Worm (Caenorhabditis elegans) whole organism, L2 larva: ENCODE measurements around the gene Y49E10.16.
"Not testable (repeated sequence)": the region's sequence is repeated elsewhere in the genome, so short reads cannot be mapped to it uniquely, and the experiment has no call there.

Experiments used
- C34F6.9 ChIP-seq: fragments of 150-350 bp; optimal IDR thresholded peaks from 2 replicates; lab custom pipeline; 2014; ENCODE audit warnings: missing biosample characterization, missing genetic modification characterization
- F13H6.1 ChIP-seq: sonication (generic microtip); optimal IDR thresholded peaks from 2 replicates; lab custom pipeline; 2016; ENCODE audit warnings: missing genetic modification characterization, missing compliant biosample characterization
- R02D3.7 ChIP-seq: fragments of 150-350 bp; optimal IDR thresholded peaks from 2 replicates; lab custom pipeline; 2014; ENCODE audit warnings: missing biosample characterization, missing genetic modification characterization
- Y55F3AM.14 ChIP-seq: fragments of 200-800 bp; sonication (Bioruptor generic); optimal IDR thresholded peaks from 2 replicates; lab custom pipeline; 2018; ENCODE audit warnings: mild to moderate bottlenecking, missing genetic modification characterization, missing compliant biosample characterization
- ZK546.5 ChIP-seq: sonication (generic microtip); optimal IDR thresholded peaks from 2 replicates; lab custom pipeline; 2017; ENCODE audit warnings: missing biosample characterization, missing genetic modification characterization
- aly-2 ChIP-seq: fragments of 150-350 bp; optimal IDR thresholded peaks from 2 replicates; lab custom pipeline; 2014; ENCODE audit warnings: missing biosample characterization, missing genetic modification characterization
- ama-1 ChIP-seq: fragments of 150-350 bp; optimal IDR thresholded peaks from 2 replicates; lab custom pipeline; 2018; ENCODE audit warnings: inconsistent platforms
- blmp-1 ChIP-seq: sonication (generic microtip); optimal IDR thresholded peaks from 2 replicates; lab custom pipeline; 2017; ENCODE audit warnings: missing genetic modification characterization, mild to moderate bottlenecking, missing compliant biosample characterization, antibody characterized with exemption, moderate library complexity; ENCODE audit not compliant: insufficient read depth
- ceh-82 ChIP-seq: fragments of 150-350 bp; optimal IDR thresholded peaks from 2 replicates; lab custom pipeline; 2014; ENCODE audit warnings: missing biosample characterization, missing genetic modification characterization
- crh-2 ChIP-seq: sonication (generic microtip); optimal IDR thresholded peaks from 2 replicates; lab custom pipeline; 2017; ENCODE audit warnings: missing biosample characterization, missing genetic modification characterization
- elt-1 ChIP-seq: fragments of 150-350 bp; optimal IDR thresholded peaks from 2 replicates; lab custom pipeline; 2014; ENCODE audit warnings: missing biosample characterization, missing genetic modification characterization
- elt-3 ChIP-seq: sonication (generic microtip); optimal IDR thresholded peaks from 2 replicates; lab custom pipeline; 2017; ENCODE audit warnings: missing biosample characterization, missing genetic modification characterization
- fos-1 ChIP-seq: fragments of 150-350 bp; optimal IDR thresholded peaks from 2 replicates; lab custom pipeline; 2014; ENCODE audit warnings: missing biosample characterization, missing genetic modification characterization
- lin-13 ChIP-seq: fragments of 150-350 bp; optimal IDR thresholded peaks from 2 replicates; lab custom pipeline; 2014; ENCODE audit warnings: missing biosample characterization, missing genetic modification reagents, missing genetic modification characterization
- mbf-1 ChIP-seq: sonication (generic microtip); optimal IDR thresholded peaks from 2 replicates; lab custom pipeline; 2017; ENCODE audit warnings: missing biosample characterization, missing genetic modification characterization
- mdl-1 ChIP-seq, 2 experiments: fragments of 150-350 bp in 1 of 2; sonication (generic microtip) in 1 of 2; optimal IDR thresholded peaks; 2 replicates each; lab custom pipeline; 2017; ENCODE audit warnings: missing biosample characterization in 2 of 2, missing genetic modification characterization in 2 of 2
- nhr-11 ChIP-seq: fragments of 150-350 bp; optimal IDR thresholded peaks from 2 replicates; lab custom pipeline; 2014; ENCODE audit warnings: missing biosample characterization, missing genetic modification characterization
- nhr-12 ChIP-seq: fragments of 150-350 bp; optimal IDR thresholded peaks from 2 replicates; lab custom pipeline; 2014; ENCODE audit warnings: missing biosample characterization, missing genetic modification characterization
- nhr-129 ChIP-seq: fragments of 150-350 bp; optimal IDR thresholded peaks from 2 replicates; lab custom pipeline; 2014; ENCODE audit warnings: missing biosample characterization, missing genetic modification characterization
- nhr-21 ChIP-seq: fragments of 150-350 bp; optimal IDR thresholded peaks from 2 replicates; lab custom pipeline; 2014; ENCODE audit warnings: missing biosample characterization, missing genetic modification characterization
- nhr-23 ChIP-seq: fragments of 150-350 bp; optimal IDR thresholded peaks from 2 replicates; lab custom pipeline; 2014; ENCODE audit warnings: missing biosample characterization, missing genetic modification reagents, missing genetic modification characterization
- peb-1 ChIP-seq: fragments of 150-350 bp; optimal IDR thresholded peaks from 2 replicates; lab custom pipeline; 2014; ENCODE audit warnings: missing biosample characterization, missing genetic modification characterization
- sem-4 ChIP-seq: fragments of 150-350 bp; optimal IDR thresholded peaks from 2 replicates; lab custom pipeline; 2014; ENCODE audit warnings: missing biosample characterization, missing genetic modification reagents, missing genetic modification characterization
- skn-1 ChIP-seq: sonication (generic microtip); optimal IDR thresholded peaks from 2 replicates; lab custom pipeline; 2017; ENCODE audit warnings: missing biosample characterization, missing genetic modification characterization
- sma-3 ChIP-seq: sonication (generic microtip); optimal IDR thresholded peaks from 2 replicates; lab custom pipeline; 2016; ENCODE audit warnings: missing genetic modification reagents, missing genetic modification characterization, missing compliant biosample characterization
- sma-9 ChIP-seq, 2 experiments: fragments of 150-350 bp in 1 of 2; sonication (generic microtip) in 1 of 2; optimal IDR thresholded peaks; 2 replicates each; lab custom pipeline; 2014 to 2016; ENCODE audit warnings: missing genetic modification characterization in 2 of 2, mild to moderate bottlenecking in 1 of 2, missing biosample characterization in 1 of 2, missing compliant biosample characterization in 1 of 2, missing genetic modification reagents in 1 of 2, moderate library complexity in 1 of 2
- unc-39 ChIP-seq: fragments of 150-350 bp; optimal IDR thresholded peaks from 2 replicates; lab custom pipeline; 2014; ENCODE audit warnings: missing biosample characterization, missing genetic modification characterization
- unc-62 ChIP-seq: fragments of 150-350 bp; optimal IDR thresholded peaks from 2 replicates; lab custom pipeline; 2014; ENCODE audit warnings: missing biosample characterization, missing genetic modification reagents, missing genetic modification characterization
- ztf-1 ChIP-seq: fragments of 200-800 bp; sonication (Bioruptor generic); conservative IDR thresholded peaks from 2 replicates; pipeline ENCODE4 v1.3.6; 2022; ENCODE audit warnings: missing genetic modification characterization, missing compliant biosample characterization
- ztf-11 ChIP-seq: sonication (generic microtip); optimal IDR thresholded peaks from 2 replicates; lab custom pipeline; 2017; ENCODE audit warnings: missing biosample characterization, missing genetic modification characterization
- ztf-4 ChIP-seq: fragments of 150-350 bp; optimal IDR thresholded peaks from 2 replicates; lab custom pipeline; 2014; ENCODE audit warnings: missing biosample characterization, missing genetic modification characterization

Gene Y49E10.16

DNA sequence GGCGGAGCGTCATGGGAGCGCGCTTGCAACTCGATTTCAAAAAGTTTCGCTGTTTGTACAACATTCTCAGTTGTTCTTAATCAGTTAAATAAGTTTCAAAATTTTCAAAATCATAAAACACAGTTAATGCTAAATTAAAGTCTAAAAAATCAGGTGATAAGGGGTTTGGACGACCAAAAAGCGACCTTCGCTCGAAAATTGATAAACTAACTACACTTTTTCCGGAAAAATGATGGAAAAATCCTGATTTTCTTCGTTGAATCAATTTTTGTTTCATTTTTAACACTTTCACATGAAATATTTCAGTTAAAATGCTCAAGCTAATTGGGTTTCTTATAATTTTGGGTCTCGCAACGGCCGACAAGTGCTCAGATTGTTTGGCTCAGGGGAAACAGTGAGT lies at the start of gene Y49E10.16:
Gene Y49E10.16 (plus strand): TSS at position 301 of the 400 bp plus-strand sequence.
- no peak for TF ChIP-seq unc-39 (tag; lab: Kevin White, UChicago)
- no peak for TF ChIP-seq R02D3.7
- TF ChIP-seq peb-1 (tag; lab: Kevin White, UChicago) = no peak
- TF ChIP-seq sem-4 (tag; lab: Kevin White, UChicago) = no peak
- no peak for TF ChIP-seq lin-13 (GFP tag; lab: Kevin White, UChicago)

DNA sequence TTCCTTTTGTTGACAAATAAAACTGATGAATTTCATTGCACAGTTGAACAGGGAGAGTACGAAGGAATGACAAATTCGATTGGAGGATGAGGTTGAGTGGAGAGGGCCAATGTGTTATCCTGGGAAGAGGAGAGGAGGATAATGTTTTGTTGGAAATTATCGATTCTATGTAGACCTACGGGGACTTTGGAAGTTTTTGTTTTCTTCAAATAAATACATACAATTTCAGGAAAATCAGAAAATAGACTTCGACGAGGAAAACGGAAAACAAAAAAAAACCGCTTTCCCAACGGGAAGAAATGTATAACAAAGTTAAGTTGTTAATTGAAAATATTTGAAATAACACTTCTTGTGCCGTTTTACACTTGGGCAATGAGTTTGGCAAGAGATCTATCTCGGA lies 46.6 kb upstream of the Y49E10.16 start, which contains the start of gene Y49E10.4:
Gene Y49E10.4 (minus strand): TSS at position 101 of the 400 bp plus-strand sequence.
- not testable (repeated sequence) for TF ChIP-seq unc-39 (tag; lab: Kevin White, UChicago); fos-1 (tag; lab: Kevin White, UChicago); mdl-1 (tag; optimal IDR thresholded peaks at IDR 0.05; lab: Kevin White, UChicago)

DNA sequence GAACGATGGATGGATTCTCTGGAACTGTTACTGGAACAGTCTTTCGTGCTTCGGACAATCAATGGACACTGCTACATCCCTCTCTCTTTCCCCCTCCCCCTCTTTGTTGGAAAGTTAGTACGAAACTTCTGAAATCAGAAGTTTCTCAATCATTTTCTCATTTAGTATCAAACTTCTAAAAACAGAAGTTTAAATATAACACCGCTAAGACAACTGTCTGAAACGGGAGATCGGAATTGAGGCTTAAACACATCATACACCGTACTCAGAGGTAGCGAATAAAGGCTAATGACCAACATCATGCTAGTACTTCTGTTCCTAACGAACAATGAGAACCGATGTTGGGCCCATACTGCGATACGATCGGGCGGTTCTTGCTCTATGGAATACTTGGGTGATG lies 43.7 kb upstream of the Y49E10.16 start, which contains the start of gene Y49E10.30:
Gene Y49E10.30 (plus strand): TSS at position 301 of the 400 bp plus-strand sequence.
- not testable (repeated sequence) for TF ChIP-seq nhr-129 (tag; lab: Kevin White, UChicago); ZK546.5 (tag; lab: Kevin White, UChicago); ztf-1 (GFP tag; lab: Robert Waterston, UW)

DNA sequence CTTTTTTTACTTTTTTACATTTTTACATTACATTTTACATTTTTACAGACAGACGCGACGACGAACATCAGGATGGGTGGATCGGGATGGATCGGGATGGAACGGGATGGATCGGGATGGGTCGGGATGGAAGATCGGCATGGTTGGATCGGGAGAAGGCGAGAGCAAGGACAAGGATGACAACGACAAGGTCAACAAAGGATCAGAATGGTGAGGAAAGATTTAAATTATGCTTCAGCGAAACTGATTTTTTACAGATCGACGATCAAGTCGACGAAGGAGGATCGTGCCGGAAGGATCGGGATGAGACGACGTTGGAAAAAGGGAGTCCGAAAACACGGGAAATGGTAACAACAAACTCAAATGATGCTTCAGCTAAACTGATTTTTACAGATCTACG lies 42.2 kb upstream of the Y49E10.16 start:
- no peak for TF ChIP-seq ZK546.5 (tag; lab: Kevin White, UChicago)
- TF ChIP-seq C34F6.9 = no peak
- no peak for TF ChIP-seq nhr-11 (tag; lab: Kevin White, UChicago)
- TF ChIP-seq nhr-12 (tag; lab: Kevin White, UChicago) = no peak
- TF ChIP-seq nhr-129 (tag; lab: Kevin White, UChicago) = no peak
- no peak for TF ChIP-seq mbf-1 (tag; lab: Kevin White, UChicago)
- no peak for TF ChIP-seq ceh-82 (tag; lab: Kevin White, UChicago)
- TF ChIP-seq ama-1 (lab: Kevin White, UChicago) = no peak
- no peak for TF ChIP-seq Y55F3AM.14 (GFP tag; lab: Kevin White, UChicago)
- TF ChIP-seq elt-3 (tag; lab: Kevin White, UChicago) = no peak
- TF ChIP-seq aly-2 (tag; lab: Kevin White, UChicago) = no peak
- no peak for TF ChIP-seq nhr-23 (tag; lab: Kevin White, UChicago)
- TF ChIP-seq skn-1 (tag; lab: Kevin White, UChicago) = no peak
- TF ChIP-seq unc-62 (GFP tag; lab: Kevin White, UChicago) = no peak
- TF ChIP-seq blmp-1 (tag; lab: Kevin White, UChicago) = no peak

DNA sequence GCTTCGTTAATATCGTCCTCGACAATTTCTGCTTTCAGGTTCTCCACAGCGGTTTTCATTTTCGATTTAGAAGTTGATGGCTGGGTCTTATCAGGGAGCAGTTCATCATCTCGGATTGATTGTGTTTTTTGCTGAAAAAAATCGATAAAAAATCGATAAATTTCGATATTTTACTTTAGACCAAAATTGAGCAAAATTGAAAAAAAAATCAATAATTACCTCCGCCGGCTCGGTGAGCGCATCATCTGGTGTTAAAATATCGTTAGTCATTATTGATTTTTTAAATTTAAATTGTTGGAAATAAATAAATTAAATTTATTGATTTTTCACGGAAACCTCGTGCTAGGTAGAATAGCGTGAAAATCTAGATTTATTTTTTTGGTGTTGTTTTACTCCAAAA lies 35.2 kb upstream of the Y49E10.16 start, which contains the start of gene Y49E10.10:
Gene Y49E10.10 (plus strand): TSS at position 381 of the 400 bp plus-strand sequence.
- TF ChIP-seq crh-2 = no peak

DNA sequence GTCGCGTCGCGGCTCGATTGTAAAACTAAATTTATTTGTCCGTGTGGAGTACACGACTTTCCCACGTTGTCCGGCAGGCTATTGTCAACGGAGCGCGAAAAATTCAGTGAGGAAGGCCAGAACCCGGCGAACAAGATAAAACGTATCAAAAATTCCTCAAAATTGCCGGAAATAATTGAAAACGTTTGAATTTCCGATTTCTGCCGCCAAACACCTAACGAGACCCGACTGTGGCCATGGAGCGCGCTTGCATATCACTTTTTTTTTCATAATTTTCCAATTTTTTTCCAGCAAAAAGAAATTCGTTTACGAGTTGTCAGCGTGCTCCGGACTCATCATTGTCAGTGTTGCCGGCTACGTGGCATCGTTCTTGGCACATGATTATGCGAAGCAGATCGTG lies 31.8 kb upstream of the Y49E10.16 start:
- TF ChIP-seq Y55F3AM.14 (GFP tag; lab: Kevin White, UChicago) (no peak), ztf-4 (tag; lab: Kevin White, UChicago) (no peak), mbf-1 (tag; lab: Kevin White, UChicago) (no peak), crh-2 (no peak), ztf-1 (GFP tag; lab: Robert Waterston, UW) (no peak), ama-1 (lab: Kevin White, UChicago) (no peak), sma-9 (GFP tag; optimal IDR thresholded peaks at IDR 0.05; lab: Kevin White, UChicago) (no peak), sma-9 (tag; optimal IDR thresholded peaks at IDR 0.05; lab: Kevin White, UChicago) (no peak), fos-1 (tag; lab: Kevin White, UChicago) (no peak), nhr-21 (tag; lab: Kevin White, UChicago) (no peak), elt-1 (tag; lab: Kevin White, UChicago) (no peak), F13H6.1 (no peak), sma-3 (GFP tag; lab: Kevin White, UChicago) (no peak), peb-1 (tag; lab: Kevin White, UChicago) (no peak), ztf-11 (tag; lab: Kevin White, UChicago) (no peak)
